Fruit fly (Drosophila melanogaster) whole organism, embryonic: ENCODE results near the gene P5CDh1.

Experiments
- Asciz ChIP-seq: fragments of 200-800 bp; sonication (Bioruptor generic); optimal IDR thresholded peaks from 2 replicates; lab custom pipeline; 2017; ENCODE audit warnings: missing biosample characterization, mild to moderate bottlenecking, missing genetic modification characterization, missing genetic modification reagents
- Atf3 ChIP-seq: fragments of 200-800 bp; sonication (Bioruptor generic); optimal IDR thresholded peaks from 3 replicates; lab custom pipeline; 2016; ENCODE audit warnings: missing biosample characterization, missing genetic modification characterization
- CG10366 ChIP-seq: fragments of 200-800 bp; sonication (Bioruptor generic); IDR thresholded peaks from 2 replicates; pipeline ENCODE4 v1.3.6; 2022; ENCODE audit warnings: missing biosample characterization, missing genetic modification characterization
- CG11085 ChIP-seq: fragments of 200-800 bp; sonication (Bioruptor generic); IDR thresholded peaks from 2 replicates; pipeline ENCODE4 v1.3.6; 2022; ENCODE audit warnings: missing biosample characterization, missing genetic modification characterization
- CG12942 ChIP-seq: fragments of 200-800 bp; sonication (Bioruptor generic); optimal IDR thresholded peaks from 3 replicates; lab custom pipeline; 2016; ENCODE audit warnings: missing biosample characterization, missing genetic modification characterization
- CG13894 ChIP-seq: fragments of 200-800 bp; sonication (Bioruptor generic); optimal IDR thresholded peaks from 3 replicates; lab custom pipeline; 2018; ENCODE audit warnings: missing biosample characterization, mild to moderate bottlenecking, missing genetic modification characterization, moderate library complexity
- CG14667 ChIP-seq: fragments of 200-800 bp; sonication (Bioruptor generic); IDR thresholded peaks from 2 replicates; pipeline ENCODE4 v1.3.6; 2022; ENCODE audit warnings: missing biosample characterization, missing genetic modification characterization
- CG14860 ChIP-seq: fragments of 200-800 bp; sonication (Bioruptor generic); IDR thresholded peaks from 3 replicates; pipeline ENCODE4 v1.3.6; 2022; ENCODE audit warnings: missing biosample characterization, missing genetic modification characterization; ENCODE audit not compliant: partially characterized antibody
- CG15601 ChIP-seq: fragments of 200-800 bp; sonication (Bioruptor generic); optimal IDR thresholded peaks from 3 replicates; lab custom pipeline; 2019; ENCODE audit warnings: missing biosample characterization, mild to moderate bottlenecking, missing genetic modification characterization, moderate library complexity
- CG2202 ChIP-seq: fragments of 200-800 bp; sonication (Bioruptor generic); optimal IDR thresholded peaks from 2 replicates; lab custom pipeline; 2018; ENCODE audit warnings: missing biosample characterization, mild to moderate bottlenecking, missing genetic modification characterization
- CG2875 ChIP-seq: fragments of 200-800 bp; sonication (Bioruptor generic); optimal IDR thresholded peaks from 2 replicates; lab custom pipeline; 2017; ENCODE audit warnings: missing biosample characterization, mild to moderate bottlenecking, missing genetic modification characterization, missing genetic modification reagents
- CG2889 ChIP-seq: fragments of 200-800 bp; sonication (Bioruptor generic); IDR thresholded peaks from 3 replicates; pipeline ENCODE4 v1.3.6; 2022; ENCODE audit warnings: missing biosample characterization, missing genetic modification characterization
- CG34376 ChIP-seq: fragments of 200-800 bp; sonication (Bioruptor generic); optimal IDR thresholded peaks from 2 replicates; lab custom pipeline; 2018; ENCODE audit warnings: missing biosample characterization, mild to moderate bottlenecking, missing genetic modification characterization
- CG4360 ChIP-seq: fragments of 200-800 bp; sonication (Bioruptor generic); IDR thresholded peaks from 2 replicates; pipeline ENCODE4 v1.3.6; 2022; ENCODE audit warnings: missing biosample characterization, missing genetic modification characterization
- CG43689 ChIP-seq: fragments of 200-800 bp; sonication (Bioruptor generic); IDR thresholded peaks from 2 replicates; pipeline ENCODE4 v1.3.6; 2022; ENCODE audit warnings: missing biosample characterization, missing genetic modification characterization
- CG5953 ChIP-seq: fragments of 200-800 bp; sonication (Bioruptor generic); IDR thresholded peaks from 2 replicates; pipeline ENCODE4 v1.3.6; 2022; ENCODE audit warnings: missing biosample characterization, missing genetic modification characterization
- CG6254 ChIP-seq: fragments of 200-800 bp; sonication (Bioruptor generic); optimal IDR thresholded peaks from 3 replicates; lab custom pipeline; 2017; ENCODE audit warnings: mild to moderate bottlenecking, missing biosample characterization, missing genetic modification reagents, missing genetic modification characterization
- CG7745 ChIP-seq: fragments of 200-800 bp; sonication (Bioruptor generic); optimal IDR thresholded peaks from 2 replicates; lab custom pipeline; 2018; ENCODE audit warnings: missing biosample characterization, mild to moderate bottlenecking, missing genetic modification characterization, moderate library complexity
- CG8359 ChIP-seq: fragments of 200-800 bp; sonication (Bioruptor generic); optimal IDR thresholded peaks from 2 replicates; lab custom pipeline; 2017; ENCODE audit warnings: missing biosample characterization, mild to moderate bottlenecking, missing genetic modification characterization, borderline replicate concordance
- CG9876 ChIP-seq: fragments of 200-800 bp; sonication (Bioruptor generic); optimal IDR thresholded peaks from 2 replicates; lab custom pipeline; 2016; ENCODE audit warnings: missing biosample characterization, missing genetic modification characterization
- Eip74EF ChIP-seq, 2 experiments: fragments of 200-800 bp in 1 of 2; fragments of >200 bp in 1 of 2; sonication (Bioruptor generic) in 1 of 2; optimal IDR thresholded peaks; 2 replicates each; lab custom pipeline; 2017 to 2019; ENCODE audit warnings: missing biosample characterization in 2 of 2, missing genetic modification characterization in 2 of 2, mild to moderate bottlenecking in 1 of 2, moderate library complexity in 1 of 2
- Elba2 ChIP-seq: fragments of 200-800 bp; sonication (Bioruptor generic); optimal IDR thresholded peaks from 3 replicates; lab custom pipeline; 2016; ENCODE audit warnings: missing biosample characterization, missing genetic modification characterization
- Hmx ChIP-seq: fragments of 200-800 bp; sonication (Bioruptor generic); optimal IDR thresholded peaks from 2 replicates; lab custom pipeline; 2016; ENCODE audit warnings: missing biosample characterization, missing genetic modification characterization
- Kr ChIP-seq: fragments of 200-800 bp; sonication (Bioruptor generic); optimal IDR thresholded peaks from 2 replicates; lab custom pipeline; 2017; ENCODE audit warnings: missing biosample characterization, mild to moderate bottlenecking, missing genetic modification characterization
- Med ChIP-seq: fragments of 200-800 bp; sonication (Bioruptor generic); peaks from one replicate; lab custom pipeline; 2016; ENCODE audit warnings: missing biosample characterization, missing genetic modification characterization, mild to moderate bottlenecking, inconsistent platforms, moderate library complexity
- Neu2 ChIP-seq: fragments of 200-800 bp; sonication (Bioruptor generic); optimal IDR thresholded peaks from 3 replicates; lab custom pipeline; 2016; ENCODE audit warnings: missing biosample characterization, missing genetic modification characterization, borderline replicate concordance
- Sox100B ChIP-seq: fragments of 200-800 bp; sonication (Bioruptor generic); optimal IDR thresholded peaks from 3 replicates; lab custom pipeline; 2018; ENCODE audit warnings: missing biosample characterization, mild to moderate bottlenecking, missing genetic modification characterization
- Sry-β ChIP-seq: fragments of 200-800 bp; sonication (Bioruptor generic); optimal IDR thresholded peaks from 2 replicates; lab custom pipeline; 2018; ENCODE audit warnings: missing biosample characterization, mild to moderate bottlenecking, missing genetic modification characterization, moderate library complexity
- Xrp1 ChIP-seq: fragments of 200-800 bp; sonication (Bioruptor generic); IDR thresholded peaks from 2 replicates; pipeline ENCODE4 v1.3.6; 2022; ENCODE audit warnings: missing biosample characterization, missing genetic modification characterization
- chm ChIP-seq: fragments of 200-800 bp; sonication (Bioruptor generic); IDR thresholded peaks from 2 replicates; pipeline ENCODE4 v1.3.6; 2022; ENCODE audit warnings: missing biosample characterization, missing genetic modification characterization
- chn ChIP-seq: fragments of 200-800 bp; sonication (Bioruptor generic); optimal IDR thresholded peaks from 2 replicates; lab custom pipeline; 2016; ENCODE audit warnings: missing biosample characterization, missing genetic modification characterization
- eve ChIP-seq, 2 experiments: fragments of >200 bp; optimal IDR thresholded peaks; 2 replicates each; lab custom pipeline; 2017; ENCODE audit warnings: missing biosample characterization in 2 of 2, missing genetic modification characterization in 2 of 2
- eyg ChIP-seq: fragments of 200-800 bp; sonication (Bioruptor generic); optimal IDR thresholded peaks from 3 replicates; lab custom pipeline; 2016; ENCODE audit warnings: missing biosample characterization, missing genetic modification characterization
- fd96Cb ChIP-seq: fragments of 200-800 bp; sonication (Bioruptor generic); optimal IDR thresholded peaks from 2 replicates; lab custom pipeline; 2018; ENCODE audit warnings: missing biosample characterization, mild to moderate bottlenecking, missing genetic modification characterization, moderate library complexity
- grn ChIP-seq: fragments of 200-800 bp; sonication (Bioruptor generic); optimal IDR thresholded peaks from 3 replicates; lab custom pipeline; 2017; ENCODE audit warnings: missing biosample characterization, missing genetic modification characterization
- ham ChIP-seq: fragments of 200-800 bp; sonication (Bioruptor generic); IDR thresholded peaks from 2 replicates; pipeline ENCODE4 v1.3.6; 2022; ENCODE audit warnings: missing biosample characterization, missing genetic modification characterization
- her ChIP-seq: fragments of 200-800 bp; sonication (Bioruptor generic); optimal IDR thresholded peaks from 2 replicates; lab custom pipeline; 2016; ENCODE audit warnings: missing biosample characterization, missing genetic modification characterization
- luna ChIP-seq: fragments of 200-800 bp; sonication (Bioruptor generic); optimal IDR thresholded peaks from 2 replicates; lab custom pipeline; 2016; ENCODE audit warnings: missing biosample characterization, missing genetic modification characterization
- mirr ChIP-seq: fragments of 200-800 bp; sonication (Bioruptor generic); optimal IDR thresholded peaks from 3 replicates; lab custom pipeline; 2018; ENCODE audit warnings: missing biosample characterization, mild to moderate bottlenecking, missing genetic modification characterization
- org-1 ChIP-seq: fragments of 200-800 bp; sonication (Bioruptor generic); optimal IDR thresholded peaks from 2 replicates; lab custom pipeline; 2017; ENCODE audit warnings: missing biosample characterization, missing genetic modification characterization
- phol ChIP-seq: fragments of 200-800 bp; sonication (Bioruptor generic); optimal IDR thresholded peaks from 3 replicates; lab custom pipeline; 2018; ENCODE audit warnings: missing biosample characterization, mild to moderate bottlenecking, missing genetic modification characterization, moderate library complexity
- repo ChIP-seq: fragments of 200-800 bp; sonication (Bioruptor generic); optimal IDR thresholded peaks from 2 replicates; lab custom pipeline; 2016; ENCODE audit warnings: missing biosample characterization, missing genetic modification characterization
- ro ChIP-seq: fragments of 200-800 bp; sonication (Bioruptor generic); IDR thresholded peaks from 2 replicates; pipeline ENCODE4 v1.3.6; 2022; ENCODE audit warnings: missing biosample characterization, missing genetic modification characterization
- run ChIP-seq: fragments of 200-800 bp; sonication (Bioruptor generic); optimal IDR thresholded peaks from 3 replicates; lab custom pipeline; 2018; ENCODE audit warnings: missing biosample characterization, mild to moderate bottlenecking, missing genetic modification characterization
- slbo ChIP-seq: fragments of 200-800 bp; sonication (Bioruptor generic); IDR thresholded peaks from 2 replicates; pipeline ENCODE4 v1.3.6; 2022; ENCODE audit warnings: missing biosample characterization, missing genetic modification characterization
- vnd ChIP-seq: fragments of 200-800 bp; sonication (Bioruptor generic); IDR thresholded peaks from 3 replicates; pipeline ENCODE4 v1.3.6; 2022; ENCODE audit warnings: missing biosample characterization, missing genetic modification characterization; ENCODE audit not compliant: partially characterized antibody
- zen2 ChIP-seq: fragments of 200-800 bp; sonication (Bioruptor generic); IDR thresholded peaks from 3 replicates; pipeline ENCODE4 v1.3.6; 2022; ENCODE audit warnings: missing biosample characterization, missing genetic modification characterization; ENCODE audit not compliant: partially characterized antibody
- zf30C ChIP-seq: fragments of 200-800 bp; sonication (Bioruptor generic); optimal IDR thresholded peaks from 3 replicates; lab custom pipeline; 2018; ENCODE audit warnings: missing biosample characterization, mild to moderate bottlenecking, missing genetic modification characterization

P5CDh1 gene

DNA sequence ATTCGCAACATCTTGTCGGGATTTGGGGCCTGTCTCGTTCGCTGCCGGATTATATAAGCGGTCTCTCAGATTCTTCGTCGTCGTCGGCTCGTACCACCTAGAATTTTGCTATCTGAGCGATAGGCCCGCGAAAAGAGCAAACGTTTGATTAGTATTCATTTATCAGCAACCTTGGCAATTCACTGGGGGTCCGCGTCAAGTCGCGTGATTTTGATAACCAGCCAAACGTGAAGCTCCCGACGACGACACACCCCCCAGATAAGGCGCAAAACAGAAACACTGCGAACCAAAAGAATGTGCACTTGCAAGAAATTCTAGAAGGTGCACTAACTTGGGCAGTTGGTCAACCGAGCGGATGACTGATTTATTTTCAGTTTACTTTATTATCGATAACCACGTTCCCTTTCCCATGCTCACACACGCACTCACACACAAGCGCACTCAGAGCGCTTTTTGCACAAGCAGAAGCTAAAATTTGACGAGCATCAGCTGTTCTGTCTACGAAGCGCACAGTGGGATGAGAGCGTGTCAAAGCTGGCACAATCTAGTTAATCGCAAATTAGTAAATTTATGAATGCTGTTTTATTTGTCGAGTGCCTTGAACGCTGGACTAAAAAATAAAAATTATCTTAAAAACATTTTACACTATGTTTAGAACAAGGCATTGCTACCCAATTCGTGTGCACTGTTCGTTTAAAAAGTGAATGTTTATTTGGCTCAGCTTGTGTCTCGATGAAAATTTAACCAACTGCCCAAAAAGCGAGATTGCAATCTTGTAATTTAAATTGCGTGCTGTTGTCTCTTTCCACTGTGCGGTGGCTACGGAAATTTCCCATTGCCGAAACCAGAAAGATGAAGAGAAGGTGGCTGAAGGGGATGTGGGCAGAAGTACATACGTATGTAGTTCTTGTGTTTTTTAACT, 1.2 kb downstream of the P5CDh1 start (continued):
- TF ChIP-seq zf30C (GFP tag; lab: Kevin White, UChicago) (no peak), luna (GFP tag; lab: Kevin White, UChicago) (peak; percentile 84), CG6254 (GFP tag; lab: Kevin White, UChicago) (peak; percentile 91), Asciz (peak; percentile 93), CG11085 (GFP tag; lab: Robert Waterston, UW) (peak; percentile 76), phol (peak; percentile 93), CG43689 (GFP tag; lab: Robert Waterston, UW) (peak; percentile 70), Neu2 (GFP tag; lab: Kevin White, UChicago) (peak; percentile 73), Atf3 (peak; percentile 88), chm (peak; percentile 88), Med (GFP tag; lab: Kevin White, UChicago) (peak; percentile 99), CG2875 (GFP tag; lab: Kevin White, UChicago) (peak; percentile 92), CG14667 (GFP tag; lab: Robert Waterston, UW) (peak; percentile 89), zen2 (GFP tag; lab: Robert Waterston, UW) (no peak), her (GFP tag; lab: Kevin White, UChicago) (peak; percentile 73), eyg (GFP tag; lab: Kevin White, UChicago) (peak; percentile 95), CG8359 (peak; percentile 75), CG14860 (GFP tag; lab: Robert Waterston, UW) (peak; percentile 21; the same call in 1 of the 3 replicates), fd96Cb (tag; lab: Kevin White, UChicago) (peak; percentile 93), Hmx (peak; percentile 89), Elba2 (GFP tag; lab: Kevin White, UChicago) (no peak), CG2202 (tag; lab: Kevin White, UChicago) (peak; percentile 84), Sox100B (peak; percentile 97), CG5953 (peak; percentile 90), Xrp1 (GFP tag; lab: Robert Waterston, UW) (peak; percentile 95), CG10366 (peak; percentile 88), eve (GFP tag; optimal IDR thresholded peaks at IDR 0.05; lab: Kevin White, UChicago) (peak in 1 of 2 experiments; percentile 55), run (tag; lab: Kevin White, UChicago) (peak; percentile 87), CG13894 (tag; lab: Kevin White, UChicago) (peak; percentile 75), slbo (GFP tag; lab: Robert Waterston, UW) (peak; percentile 89), CG7745 (tag; lab: Kevin White, UChicago) (no peak), org-1 (peak; percentile 94), CG15601 (peak; percentile 86), repo (GFP tag; lab: Kevin White, UChicago) (peak; percentile 85), CG9876 (GFP tag; lab: Kevin White, UChicago) (peak; percentile 78), Sry-β (GFP tag; lab: Kevin White, UChicago) (peak; percentile 50), Eip74EF (GFP tag; optimal IDR thresholded peaks at IDR 0.05; lab: Kevin White, UChicago) (peak in 1 of 2 experiments; percentile 93), CG4360 (GFP tag; lab: Robert Waterston, UW) (peak; percentile 80), ham (peak; percentile 67; the same call in 1 of the 2 replicates), mirr (GFP tag; lab: Kevin White, UChicago) (peak; percentile 61), CG34376 (GFP tag; lab: Kevin White, UChicago) (peak; percentile 90), ro (GFP tag; lab: Robert Waterston, UW) (peak; percentile 68), vnd (GFP tag; lab: Robert Waterston, UW) (0 out of 3 replicates have a peak, but pooled peaks have one; percentile 30), CG12942 (GFP tag; lab: Kevin White, UChicago) (peak; percentile 88), Kr (GFP tag; lab: Kevin White, UChicago) (no peak), grn (peak; percentile 84), CG2889 (GFP tag; lab: Robert Waterston, UW) (peak; percentile 86), chn (GFP tag; lab: Kevin White, UChicago) (peak; percentile 93)
